Worm (Caenorhabditis elegans): ENCODE data around the gene hrg-1.

hrg-1 gene

DNA sequence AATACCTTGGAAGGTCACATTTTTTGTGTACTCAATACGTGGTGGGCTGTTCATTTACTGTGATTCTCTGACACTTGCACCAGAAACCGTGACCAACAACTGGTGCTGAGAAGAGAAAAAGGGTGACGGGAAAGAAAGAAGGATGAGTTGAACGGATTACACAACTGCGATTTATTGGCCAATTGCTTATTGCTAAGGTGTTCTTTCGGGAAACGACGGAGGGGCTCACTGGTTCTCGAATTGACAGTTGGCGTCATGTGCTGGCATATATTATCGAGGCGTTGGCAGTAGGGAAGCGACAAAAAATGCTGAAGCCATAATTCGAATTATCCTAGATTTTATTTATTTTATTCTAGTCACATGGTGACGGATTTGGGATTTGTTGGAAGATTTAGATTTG, 41.9 kb downstream of the hrg-1 start:
- TF ChIP-seq nhr-179 (tag; optimal IDR thresholded peaks at IDR 0.05): no peak
- no peak for TF ChIP-seq D2030.7 (GFP tag; IDR thresholded peaks at IDR 0.05)
- no peak for TF ChIP-seq tbx-9 (tag; optimal IDR thresholded peaks at IDR 0.05; ENCODE audit: borderline replicate concordance)
- no peak for TF ChIP-seq let-607 (tag; optimal IDR thresholded peaks at IDR 0.05)

- no peak for TF ChIP-seq snpc-1.1 (tag; optimal IDR thresholded peaks at IDR 0.05; ENCODE audit: insufficient read depth)
- TF ChIP-seq F10E7.11 (tag; optimal IDR thresholded peaks at IDR 0.05): no peak
- no peak for TF ChIP-seq him-1 (tag; optimal IDR thresholded peaks at IDR 0.05)
- TF ChIP-seq F37B4.10 (GFP tag; IDR thresholded peaks at IDR 0.05): no peak
- TF ChIP-seq unc-130 (GFP tag; optimal IDR thresholded peaks at IDR 0.05): no peak
- no peak for TF ChIP-seq C17E4.6 (GFP tag; IDR thresholded peaks at IDR 0.05)
- no peak for TF ChIP-seq hlh-12 (tag; optimal IDR thresholded peaks at IDR 0.05)
- no peak for TF ChIP-seq nhr-80 (tag; optimal IDR thresholded peaks at IDR 0.05)
- no peak for TF ChIP-seq madf-3 (GFP tag; IDR thresholded peaks at IDR 0.05)
- TF ChIP-seq Y53F4B.3 (GFP tag; IDR thresholded peaks at IDR 0.05): no peak
- TF ChIP-seq snpc-4 (GFP tag; optimal IDR thresholded peaks at IDR 0.05): no peak
- no peak for TF ChIP-seq snpc-4 (tag; optimal IDR thresholded peaks at IDR 0.05)
- TF ChIP-seq let-607 (tag; optimal IDR thresholded peaks at IDR 0.05): no peak
- no peak for TF ChIP-seq F22D6.2 (tag; optimal IDR thresholded peaks at IDR 0.05)
- TF ChIP-seq akir-1 (GFP tag; optimal IDR thresholded peaks at IDR 0.05): no peak
- no peak for TF ChIP-seq ceh-58 (GFP tag; IDR thresholded peaks at IDR 0.05)
- TF ChIP-seq ccch-3 (GFP tag; optimal IDR thresholded peaks at IDR 0.05): no peak
- no peak for TF ChIP-seq hlh-26 (GFP tag; conservative IDR thresholded peaks at IDR 0.05)
These were observed 42.5 kb downstream of the hrg-1 start, which contains the start of gene C16B8.4 for ce11 chrX:3973534-3973933. Gene C16B8.4, minus strand, starts transcription at chrX:3973634.

ce11 chrX:3970786-3971185, 45.2 kb downstream of the hrg-1 start:
- no peak for TF ChIP-seq lir-1 (GFP tag; conservative IDR thresholded peaks at IDR 0.05)
- TF ChIP-seq zim-3 (tag; optimal IDR thresholded peaks at IDR 0.05): peak; percentile 20
- TF ChIP-seq let-607 (tag; optimal IDR thresholded peaks at IDR 0.05): no peak
- TF ChIP-seq Y53G8AR.9 (GFP tag; conservative IDR thresholded peaks at IDR 0.05): 0 out of 2 replicates have a peak, but pooled peaks have one; percentile 29

DNA sequence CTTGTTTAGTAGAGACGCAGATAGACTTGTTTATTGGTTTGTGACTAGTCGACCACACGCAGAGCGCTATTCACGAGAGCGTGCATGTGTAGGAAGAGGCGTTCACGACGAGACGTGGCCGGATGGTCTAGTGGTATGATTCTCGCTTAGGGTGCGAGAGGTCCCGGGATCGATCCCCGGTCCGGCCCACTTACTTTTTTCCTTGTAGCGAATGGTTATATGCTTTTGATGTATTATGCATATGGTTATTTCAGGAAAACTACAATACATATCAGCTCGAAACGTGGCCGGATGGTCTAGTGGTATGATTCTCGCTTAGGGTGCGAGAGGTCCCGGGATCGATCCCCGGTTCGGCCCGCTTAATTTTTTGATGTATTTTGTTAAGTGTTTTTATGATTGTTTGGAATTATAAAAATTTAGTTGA, 46.0 kb downstream of the hrg-1 start:
- TF ChIP-seq fkh-3 (tag; optimal IDR thresholded peaks at IDR 0.05): no peak
- TF ChIP-seq hmg-1.2 (GFP tag; IDR thresholded peaks at IDR 0.05): peak; percentile 86
- TF ChIP-seq lag-1 (GFP tag; IDR thresholded peaks at IDR 0.05): no peak
- no peak for TF ChIP-seq sptf-2 (GFP tag; optimal IDR thresholded peaks at IDR 0.05)
- TF ChIP-seq lir-1 (GFP tag; conservative IDR thresholded peaks at IDR 0.05): peak; percentile 86
- no peak for TF ChIP-seq akir-1 (GFP tag; optimal IDR thresholded peaks at IDR 0.05)
- TF ChIP-seq F10E7.11 (tag; optimal IDR thresholded peaks at IDR 0.05): no peak
- TF ChIP-seq nhr-90 (tag; optimal IDR thresholded peaks at IDR 0.05): peak; percentile 90
- TF ChIP-seq nfya-2 (GFP tag; IDR thresholded peaks at IDR 0.05): no peak
- TF ChIP-seq ceh-91 (GFP tag; IDR thresholded peaks at IDR 0.05): peak; percentile 55
- TF ChIP-seq ztf-22 (GFP tag; optimal IDR thresholded peaks at IDR 0.05): no peak
- TF ChIP-seq Y53G8AR.9 (GFP tag; conservative IDR thresholded peaks at IDR 0.05): peak; percentile 89
- peak; percentile 36 for TF ChIP-seq egrh-3 (GFP tag; IDR thresholded peaks at IDR 0.05)
- TF ChIP-seq Y67H2A.10 (GFP tag; conservative IDR thresholded peaks at IDR 0.05): no peak
- TF ChIP-seq dox-1 (GFP tag; IDR thresholded peaks at IDR 0.05): peak; percentile 94
- TF ChIP-seq nhr-27 (tag; optimal IDR thresholded peaks at IDR 0.05): no peak
- TF ChIP-seq F57A8.1 (GFP tag; optimal IDR thresholded peaks at IDR 0.05): peak; percentile 67
- TF ChIP-seq nhr-179 (tag; optimal IDR thresholded peaks at IDR 0.05): no peak
- TF ChIP-seq mxl-1 (tag; optimal IDR thresholded peaks at IDR 0.05): peak; percentile 56
- peak in 1 of 3 experiments; percentile 63 for TF ChIP-seq lin-35 (GFP tag; optimal IDR thresholded peaks at IDR 0.05)
- TF ChIP-seq die-1 (tag; optimal IDR thresholded peaks at IDR 0.05): peak; percentile 91
- TF ChIP-seq rpc-1 (optimal IDR thresholded peaks at IDR 0.05): peak; percentile 79
- peak; percentile 79 for TF ChIP-seq rpc-1 (tag; optimal IDR thresholded peaks at IDR 0.05)
- peak; percentile 70 for TF ChIP-seq B0336.3 (GFP tag; IDR thresholded peaks at IDR 0.05)
- peak; percentile 70 for TF ChIP-seq attf-5 (GFP tag; optimal IDR thresholded peaks at IDR 0.05)
- peak; percentile 66 for TF ChIP-seq attf-3 (GFP tag; conservative IDR thresholded peaks at IDR 0.05)
